Worm (Caenorhabditis elegans) whole organism, midembryonic: Measurements from ENCODE around the gene fbxa-63.

Experiments
- T22C8.4 ChIP-seq: fragments of 200-800 bp; sonication (Bioruptor generic); IDR thresholded peaks from 2 replicates; pipeline ENCODE4 v1.3.6; 2022; ENCODE audit warnings: missing genetic modification characterization, missing compliant biosample characterization
- cog-1 ChIP-seq: sonication (generic microtip); optimal IDR thresholded peaks from 2 replicates; lab custom pipeline; 2016; ENCODE audit warnings: missing genetic modification characterization, missing compliant biosample characterization
- flt-1 ChIP-seq: fragments of 200-800 bp; sonication (Bioruptor generic); IDR thresholded peaks from 2 replicates; pipeline ENCODE4 v1.3.6; 2022; ENCODE audit warnings: missing genetic modification characterization, missing compliant biosample characterization
- klf-2 ChIP-seq: fragments of 200-800 bp; sonication (Bioruptor generic); conservative IDR thresholded peaks from 2 replicates; pipeline ENCODE4 v1.3.6; 2022; ENCODE audit warnings: missing genetic modification reagents, missing genetic modification characterization, missing compliant biosample characterization
- med-1 ChIP-seq: sonication (generic microtip); optimal IDR thresholded peaks from 2 replicates; lab custom pipeline; 2017; ENCODE audit warnings: missing genetic modification characterization, mild to moderate bottlenecking, missing compliant biosample characterization, antibody characterized with exemption, missing genetic modification reagents; ENCODE audit not compliant: insufficient read depth
- ref-1 ChIP-seq: fragments of 200-800 bp; sonication (Bioruptor generic); conservative IDR thresholded peaks from 2 replicates; pipeline ENCODE4 v1.3.6; 2022; ENCODE audit warnings: missing genetic modification reagents, missing genetic modification characterization, missing compliant biosample characterization
- tab-1 ChIP-seq: fragments of 200-800 bp; sonication (Bioruptor generic); IDR thresholded peaks from 2 replicates; pipeline ENCODE4 v1.3.6; 2022; ENCODE audit warnings: missing genetic modification characterization, missing compliant biosample characterization
- ztf-23 ChIP-seq: fragments of 200-800 bp; sonication (Bioruptor generic); IDR thresholded peaks from 2 replicates; pipeline ENCODE4 v1.3.6; 2022; ENCODE audit warnings: missing genetic modification reagents, missing genetic modification characterization, missing compliant biosample characterization
- ztf-29 ChIP-seq: fragments of 200-800 bp; sonication (Bioruptor generic); IDR thresholded peaks from 2 replicates; pipeline ENCODE4 v1.3.6; 2022; ENCODE audit warnings: missing genetic modification reagents, missing genetic modification characterization, missing compliant biosample characterization

- no peak for TF ChIP-seq flt-1 (GFP tag; lab: Robert Waterston, UW)
- no peak for TF ChIP-seq cog-1
- TF ChIP-seq med-1 (GFP tag; lab: Kevin White, UChicago), result no peak
- TF ChIP-seq ztf-23, result no peak
- no peak for TF ChIP-seq tab-1 (GFP tag; lab: Robert Waterston, UW)
- no peak for TF ChIP-seq ref-1 (GFP tag; lab: Robert Waterston, UW)
- no peak for TF ChIP-seq ztf-29 (GFP tag; lab: Robert Waterston, UW)
- no peak for TF ChIP-seq klf-2
- no peak for TF ChIP-seq T22C8.4 (GFP tag; lab: Robert Waterston, UW)
These were observed 5.8 kb downstream of the fbxa-63 start, which contains the start of the genes fbxa-76 and fbxa-77 for ce11 chrIII:1249111-1249583.
